Worm (Caenorhabditis elegans): ENCODE results near the gene ZK84.1.
A peak's percentile ranks its signal among the peaks of the same experiment; 100 is the strongest.

ZK84.1 gene

DNA sequence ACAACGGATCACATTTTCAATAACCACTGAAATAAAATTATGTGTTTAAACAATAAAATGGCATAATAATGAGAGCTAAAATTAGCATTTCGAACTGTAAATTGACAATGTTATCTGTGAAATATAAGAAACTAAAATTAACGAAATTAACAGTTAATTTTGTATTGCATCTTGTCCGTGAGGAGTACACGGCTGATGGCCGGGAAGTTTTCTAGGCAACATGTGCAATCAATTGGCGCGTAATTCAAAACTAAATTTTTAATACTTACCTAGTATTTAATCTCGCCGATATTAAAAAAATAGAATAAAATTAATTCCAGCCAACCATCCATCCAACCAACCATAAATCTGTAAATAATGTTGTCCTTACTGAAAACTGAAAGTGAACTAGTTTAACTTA lies 41.0 kb downstream of the ZK84.1 start (continued):
- TF ChIP-seq C08G9.2 (tag; optimal IDR thresholded peaks at IDR 0.05) (peak; percentile 94), ztf-16 (tag; optimal IDR thresholded peaks at IDR 0.05) (no peak), pros-1 (tag; optimal IDR thresholded peaks at IDR 0.05) (no peak), hlh-8 (tag; optimal IDR thresholded peaks at IDR 0.05) (peak; percentile 93), pha-2 (tag; optimal IDR thresholded peaks at IDR 0.05) (no peak), dmd-4 (tag; optimal IDR thresholded peaks at IDR 0.05; ENCODE audit: borderline replicate concordance) (no peak), mec-3 (tag; optimal IDR thresholded peaks at IDR 0.05; ENCODE audit: borderline replicate concordance) (peak; percentile 73), nhr-232 (tag; optimal IDR thresholded peaks at IDR 0.05) (no peak), zip-5 (tag; optimal IDR thresholded peaks at IDR 0.05) (peak; percentile 78), ceh-48 (tag; optimal IDR thresholded peaks at IDR 0.05) (no peak), ceh-14 (tag; optimal IDR thresholded peaks at IDR 0.05) (peak; percentile 60), hlh-6 (tag; optimal IDR thresholded peaks at IDR 0.05) (no peak), tbx-2 (tag; optimal IDR thresholded peaks at IDR 0.05) (peak; percentile 89), C38D4.7 (GFP tag; optimal IDR thresholded peaks at IDR 0.05) (no peak), pha-4 (tag; optimal IDR thresholded peaks at IDR 0.05) (no peak), K09A11.1 (tag; optimal IDR thresholded peaks at IDR 0.05; ENCODE audit: insufficient read depth) (no peak), ceh-9 (tag; optimal IDR thresholded peaks at IDR 0.05) (no peak), odd-2 (tag; optimal IDR thresholded peaks at IDR 0.05) (no peak), fkh-6 (tag; optimal IDR thresholded peaks at IDR 0.05) (peak; percentile 22), rnt-1 (tag; optimal IDR thresholded peaks at IDR 0.05) (peak; percentile 56), ttx-3 (tag; optimal IDR thresholded peaks at IDR 0.05) (no peak), pqm-1 (tag; optimal IDR thresholded peaks at IDR 0.05) (peak; percentile 32), che-1 (tag; optimal IDR thresholded peaks at IDR 0.05) (no peak), sox-4 (tag; optimal IDR thresholded peaks at IDR 0.05) (no peak), syd-9 (tag; optimal IDR thresholded peaks at IDR 0.05) (no peak), ama-1 (optimal IDR thresholded peaks at IDR 0.05) (no peak), sox-2 (GFP tag; IDR thresholded peaks at IDR 0.05) (no peak), T23F11.4 (GFP tag; optimal IDR thresholded peaks at IDR 0.05) (no peak), hlh-13 (GFP tag; optimal IDR thresholded peaks at IDR 0.05) (no peak), dve-1 (tag; optimal IDR thresholded peaks at IDR 0.05) (no peak), lim-6 (tag; optimal IDR thresholded peaks at IDR 0.05) (peak; percentile 38), ets-4 (tag; optimal IDR thresholded peaks at IDR 0.05) (peak; percentile 95), eyg-1 (tag; optimal IDR thresholded peaks at IDR 0.05) (peak; percentile 6), ceh-2 (tag; optimal IDR thresholded peaks at IDR 0.05) (peak; percentile 90), ceh-34 (tag; optimal IDR thresholded peaks at IDR 0.05) (peak; percentile 43), fkh-10 (GFP tag; optimal IDR thresholded peaks at IDR 0.05) (no peak), pax-1 (tag; optimal IDR thresholded peaks at IDR 0.05) (no peak), fax-1 (tag; optimal IDR thresholded peaks at IDR 0.05) (peak; percentile 63), K02D7.2 (tag; optimal IDR thresholded peaks at IDR 0.05) (no peak)

- no peak for TF ChIP-seq unc-55 (GFP tag; optimal IDR thresholded peaks at IDR 0.05)
- no peak for TF ChIP-seq hlh-6 (tag; optimal IDR thresholded peaks at IDR 0.05)
- no peak for TF ChIP-seq pqm-1 (tag; optimal IDR thresholded peaks at IDR 0.05)
- TF ChIP-seq hlh-30 (tag; optimal IDR thresholded peaks at IDR 0.05; ENCODE audit: insufficient read depth), result no peak
- no peak for TF ChIP-seq ref-2 (tag; optimal IDR thresholded peaks at IDR 0.05)
Observed at ce11 chrII:6067066-6067465, 46.6 kb downstream of the ZK84.1 start, which contains the start of gene H12I13.1. H12I13.1 (minus strand) TSS chrII:6067166.

Measured in whole organism, late embryonic.